Worm (Caenorhabditis elegans): ENCODE results near the gene set-24.

Gene set-24

ce11 chrII:12143558-12143957 is 12.8 kb upstream of the set-24 start:
- TF ChIP-seq ztf-11 (tag; optimal IDR thresholded peaks at IDR 0.05), result no peak
- TF ChIP-seq ceh-82 (tag; optimal IDR thresholded peaks at IDR 0.05), result no peak
- no peak for TF ChIP-seq lin-15B (tag; optimal IDR thresholded peaks at IDR 0.05)
- TF ChIP-seq jun-1 (tag; optimal IDR thresholded peaks at IDR 0.05), result no peak
- no peak for TF ChIP-seq lsy-12 (tag; optimal IDR thresholded peaks at IDR 0.05)
- no peak for TF ChIP-seq pha-4 (tag; optimal IDR thresholded peaks at IDR 0.05)
- no peak for TF ChIP-seq skn-1 (tag; optimal IDR thresholded peaks at IDR 0.05)
- TF ChIP-seq nhr-67 (tag; optimal IDR thresholded peaks at IDR 0.05), result no peak
- no peak for TF ChIP-seq nhr-77 (tag; optimal IDR thresholded peaks at IDR 0.05)

DNA sequence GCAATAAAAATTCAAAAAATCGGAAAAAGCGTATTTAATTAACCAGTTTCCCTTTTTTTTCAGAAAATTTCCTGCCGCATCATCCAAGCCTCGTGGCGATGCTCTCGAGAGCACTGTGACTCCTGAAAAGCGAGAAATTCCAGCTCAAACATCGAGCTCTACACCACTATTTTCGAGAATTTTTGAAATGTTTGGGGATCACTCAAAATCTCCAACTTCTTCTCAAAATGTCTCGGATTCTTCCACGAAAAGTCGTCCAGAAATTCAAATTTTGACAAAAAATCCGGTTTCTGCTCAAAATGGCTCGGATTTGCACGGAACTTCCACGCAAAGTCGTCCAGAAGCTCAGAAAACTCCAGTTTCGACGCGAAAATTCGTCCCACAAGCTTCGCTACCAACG is 7.2 kb upstream of the set-24 start:
- no peak for TF ChIP-seq nhr-28 (tag; optimal IDR thresholded peaks at IDR 0.05)

DNA sequence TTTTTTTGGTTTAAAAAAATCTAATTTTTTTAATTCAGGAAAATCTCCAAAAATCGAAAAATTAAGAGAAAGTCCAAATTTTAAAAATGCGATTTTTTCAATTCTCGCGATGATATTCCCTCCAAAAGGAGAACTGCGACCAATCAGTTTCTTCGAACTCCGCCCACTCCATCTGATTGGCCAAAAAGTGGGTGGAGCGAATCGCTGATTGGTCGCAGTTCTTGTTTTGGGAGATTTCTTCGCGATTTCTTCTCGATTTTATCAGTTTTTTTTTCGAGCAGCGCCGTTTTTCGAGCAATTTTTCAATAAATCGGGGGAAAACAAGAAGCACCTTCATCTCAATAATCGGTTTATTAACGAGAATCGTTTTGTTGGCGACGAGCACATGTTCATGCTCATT is 375 bp downstream of the set-24 start:
- no peak for TF ChIP-seq zag-1 (tag; optimal IDR thresholded peaks at IDR 0.05)
- TF ChIP-seq nfya-1 (tag; optimal IDR thresholded peaks at IDR 0.05; ENCODE audit: insufficient read depth), result peak; percentile 83

DNA sequence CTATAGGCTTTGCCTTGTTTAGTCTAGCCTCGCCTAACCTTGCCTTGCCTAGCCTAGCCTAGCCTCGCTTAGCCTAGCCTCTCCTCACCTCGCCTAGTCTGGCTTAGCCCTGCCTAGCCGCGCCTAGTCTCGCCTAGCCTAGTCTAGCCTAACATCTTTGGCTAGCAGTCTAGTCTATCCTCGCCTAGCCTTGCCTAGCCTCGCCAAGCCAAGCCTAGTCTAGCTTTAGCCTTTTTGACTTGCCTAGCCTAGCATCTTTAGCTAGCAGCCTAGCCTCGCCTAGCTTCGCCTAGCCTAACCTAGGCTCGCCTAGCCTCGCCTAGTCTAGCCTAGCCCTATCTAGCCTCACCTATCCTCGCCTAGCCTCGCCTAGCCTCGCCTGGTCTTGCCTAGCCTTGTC is 19.8 kb downstream of the set-24 start:
- no peak for TF ChIP-seq nhr-23 (tag; optimal IDR thresholded peaks at IDR 0.05)
- TF ChIP-seq tbx-2 (tag; optimal IDR thresholded peaks at IDR 0.05), result no peak
- no peak for TF ChIP-seq ceh-28 (tag; optimal IDR thresholded peaks at IDR 0.05)
- TF ChIP-seq unc-39 (tag; optimal IDR thresholded peaks at IDR 0.05), result no peak
- no peak for TF ChIP-seq nhr-11 (tag; optimal IDR thresholded peaks at IDR 0.05)
- TF ChIP-seq nhr-12 (tag; optimal IDR thresholded peaks at IDR 0.05), result no peak
- no peak for TF ChIP-seq pqm-1 (tag; optimal IDR thresholded peaks at IDR 0.05)
- no peak for TF ChIP-seq elt-3 (tag; optimal IDR thresholded peaks at IDR 0.05)
- TF ChIP-seq pha-4 (tag; optimal IDR thresholded peaks at IDR 0.05), result no peak
- no peak for TF ChIP-seq zag-1 (tag; optimal IDR thresholded peaks at IDR 0.05)
- TF ChIP-seq mml-1 (tag; optimal IDR thresholded peaks at IDR 0.05), result no peak
- no peak for TF ChIP-seq ceh-9 (tag; optimal IDR thresholded peaks at IDR 0.05)

DNA sequence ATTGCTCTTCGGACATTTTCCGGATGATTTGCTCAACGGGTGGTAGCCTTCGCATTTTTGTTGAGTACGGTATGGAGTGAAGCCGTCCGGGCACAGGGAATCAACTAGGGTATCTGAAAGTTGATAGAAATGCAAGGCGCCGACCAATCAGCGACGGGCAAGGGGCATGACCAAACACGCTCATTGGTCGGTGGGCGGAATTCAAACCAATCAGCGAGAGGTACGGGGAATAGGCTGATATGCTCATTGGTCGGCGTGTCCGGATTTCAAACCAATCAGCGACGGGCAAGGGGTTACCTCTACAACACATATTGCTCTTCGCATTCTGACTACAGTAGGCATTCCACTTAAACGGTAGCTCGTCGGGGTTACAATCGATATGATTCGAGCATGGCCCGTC is 21.9 kb downstream of the set-24 start:
- TF ChIP-seq lin-15B (tag; optimal IDR thresholded peaks at IDR 0.05) (no peak), nfya-1 (tag; optimal IDR thresholded peaks at IDR 0.05; ENCODE audit: insufficient read depth) (peak; percentile 88)

- TF ChIP-seq skn-1 (tag; optimal IDR thresholded peaks at IDR 0.05) (peak; percentile 71), nhr-12 (tag; optimal IDR thresholded peaks at IDR 0.05) (no peak), sea-2 (GFP tag; optimal IDR thresholded peaks at IDR 0.05) (no peak), fos-1 (tag; optimal IDR thresholded peaks at IDR 0.05) (no peak), ceh-82 (tag; optimal IDR thresholded peaks at IDR 0.05) (peak; percentile 33), nhr-28 (tag; optimal IDR thresholded peaks at IDR 0.05) (no peak), lsy-12 (tag; optimal IDR thresholded peaks at IDR 0.05) (no peak), pha-4 (tag; optimal IDR thresholded peaks at IDR 0.05) (peak; percentile 87), ceh-16 (tag; optimal IDR thresholded peaks at IDR 0.05) (no peak), nhr-43 (tag; optimal IDR thresholded peaks at IDR 0.05; ENCODE audit: poor library complexity, severe bottlenecking) (no peak), lin-39 (tag; optimal IDR thresholded peaks at IDR 0.05) (peak; percentile 26), egl-27 (tag; optimal IDR thresholded peaks at IDR 0.05) (no peak), ceh-28 (tag; optimal IDR thresholded peaks at IDR 0.05) (peak; percentile 29), nhr-237 (tag; optimal IDR thresholded peaks at IDR 0.05) (no peak), ceh-9 (tag; optimal IDR thresholded peaks at IDR 0.05) (no peak), ztf-4 (tag; optimal IDR thresholded peaks at IDR 0.05) (no peak), nhr-77 (tag; optimal IDR thresholded peaks at IDR 0.05) (no peak), nhr-11 (tag; optimal IDR thresholded peaks at IDR 0.05) (no peak), nhr-23 (tag; optimal IDR thresholded peaks at IDR 0.05) (peak; percentile 53), fkh-10 (GFP tag; optimal IDR thresholded peaks at IDR 0.05) (peak; percentile 58), zag-1 (tag; optimal IDR thresholded peaks at IDR 0.05) (no peak), mdl-1 (tag; optimal IDR thresholded peaks at IDR 0.05) (no peak), ama-1 (optimal IDR thresholded peaks at IDR 0.05) (no peak), egl-5 (tag; optimal IDR thresholded peaks at IDR 0.05) (peak; percentile 39), lin-15B (tag; optimal IDR thresholded peaks at IDR 0.05) (peak; percentile 84), R02D3.7 (tag; optimal IDR thresholded peaks at IDR 0.05) (peak; percentile 47), hmg-11 (tag; optimal IDR thresholded peaks at IDR 0.05) (peak; percentile 78), mml-1 (tag; optimal IDR thresholded peaks at IDR 0.05) (no peak), nfya-1 (tag; optimal IDR thresholded peaks at IDR 0.05; ENCODE audit: insufficient read depth) (peak; percentile 83), snpc-4 (tag; optimal IDR thresholded peaks at IDR 0.05) (peak; percentile 64), ztf-11 (tag; optimal IDR thresholded peaks at IDR 0.05) (no peak), elt-2 (tag; optimal IDR thresholded peaks at IDR 0.05) (no peak), unc-39 (tag; optimal IDR thresholded peaks at IDR 0.05) (no peak), ZK546.5 (tag; optimal IDR thresholded peaks at IDR 0.05) (no peak), aly-2 (tag; optimal IDR thresholded peaks at IDR 0.05) (no peak), eor-1 (tag; optimal IDR thresholded peaks at IDR 0.05) (no peak), fkh-2 (tag; optimal IDR thresholded peaks at IDR 0.05) (no peak)
Observed at ce11 chrII:12107840-12108239, 22.9 kb downstream of the set-24 start, which contains the start of gene Y17G7B.18. Gene Y17G7B.18 (minus strand): TSS chrII:12107857.

All from whole organism, L3 larva.